Fruit fly (Drosophila melanogaster): ENCODE data around the gene CG10469.

The CG10469 gene

dm6 chr3L:6074975-6075692 is 18.0 kb downstream of the CG10469 start, which contains the start of the genes CG13295 and CG6610 (continued):
- TF ChIP-seq HmgZ (tag; optimal IDR thresholded peaks at IDR 0.05) (peak; percentile 75), Camta (GFP tag; optimal IDR thresholded peaks at IDR 0.05) (peak; percentile 30), vnd (GFP tag; IDR thresholded peaks at IDR 0.05; ENCODE audit: partially characterized antibody) (no peak), fd64A (GFP tag; optimal IDR thresholded peaks at IDR 0.05) (no peak), Nf-YB (GFP tag; optimal IDR thresholded peaks at IDR 0.05) (no peak), CG7839 (tag; optimal IDR thresholded peaks at IDR 0.05) (peak; percentile 62), Kr (GFP tag; optimal IDR thresholded peaks at IDR 0.05) (no peak), mam (GFP tag; optimal IDR thresholded peaks at IDR 0.05) (peak; percentile 67), slou (GFP tag; optimal IDR thresholded peaks at IDR 0.05) (peak; percentile 47), CG6272 (GFP tag; IDR thresholded peaks at IDR 0.05) (peak; percentile 43; the same call in 1 of the 2 replicates), CG10267 (tag; optimal IDR thresholded peaks at IDR 0.05) (peak; percentile 61), gsb-n (tag; optimal IDR thresholded peaks at IDR 0.05) (peak; percentile 11), Hey (tag; optimal IDR thresholded peaks at IDR 0.05) (no peak), CG15514 (GFP tag; optimal IDR thresholded peaks at IDR 0.05) (peak; percentile 59), CG17568 (GFP tag; optimal IDR thresholded peaks at IDR 0.05) (no peak), Dad (GFP tag; optimal IDR thresholded peaks at IDR 0.05) (peak; percentile 20), CG18619 (GFP tag; optimal IDR thresholded peaks at IDR 0.05) (peak; percentile 44), Vsx1 (GFP tag; optimal IDR thresholded peaks at IDR 0.05) (no peak), nau (GFP tag; optimal IDR thresholded peaks at IDR 0.05) (no peak), CG30403 (GFP tag; optimal IDR thresholded peaks at IDR 0.05) (peak; percentile 79), CG32767 (GFP tag; IDR thresholded peaks at IDR 0.05) (peak; percentile 38; the same call in 1 of the 2 replicates), Bdp1 (GFP tag; optimal IDR thresholded peaks at IDR 0.05) (no peak), Ets65A (GFP tag) (peak; percentile 85), CG42726 (GFP tag; IDR thresholded peaks at IDR 0.05; ENCODE audit: partially characterized antibody) (no peak), CG1647 (GFP tag; optimal IDR thresholded peaks at IDR 0.05) (peak; percentile 3), CG2129 (GFP tag; IDR thresholded peaks at IDR 0.05; ENCODE audit: partially characterized antibody) (no peak), Blimp-1 (GFP tag; optimal IDR thresholded peaks at IDR 0.05) (no peak), C15 (GFP tag; IDR thresholded peaks at IDR 0.05) (no peak), CG6854 (GFP tag; optimal IDR thresholded peaks at IDR 0.05) (no peak), CG3163 (GFP tag; optimal IDR thresholded peaks at IDR 0.05) (no peak), NC2α (GFP tag; optimal IDR thresholded peaks at IDR 0.05) (no peak), CG8290 (GFP tag; optimal IDR thresholded peaks at IDR 0.05) (no peak), CG8290 (tag; optimal IDR thresholded peaks at IDR 0.05) (no peak), CG10321 (GFP tag; IDR thresholded peaks at IDR 0.05) (no peak), tio (GFP tag; optimal IDR thresholded peaks at IDR 0.05) (peak; percentile 19), CG5245 (GFP tag; optimal IDR thresholded peaks at IDR 0.05) (no peak), repo (GFP tag; optimal IDR thresholded peaks at IDR 0.05) (no peak), CG9609 (GFP tag; optimal IDR thresholded peaks at IDR 0.05) (peak; percentile 31), CG9437 (GFP tag; optimal IDR thresholded peaks at IDR 0.05) (peak; percentile 22), croc (GFP tag; conservative IDR thresholded peaks at IDR 0.05) (peak; percentile 48; the same call in 2 of the 3 replicates), ftz-f1 (GFP tag; optimal IDR thresholded peaks at IDR 0.05) (peak; percentile 61), zen (tag; optimal IDR thresholded peaks at IDR 0.05) (peak; percentile 59), jumu (GFP tag; optimal IDR thresholded peaks at IDR 0.05) (peak; percentile 32), cwo (GFP tag; optimal IDR thresholded peaks at IDR 0.05) (no peak), Lhr (GFP tag; optimal IDR thresholded peaks at IDR 0.05) (peak; percentile 13), CTCF (GFP tag; optimal IDR thresholded peaks at IDR 0.05) (no peak), NC2β (GFP tag; optimal IDR thresholded peaks at IDR 0.05) (no peak), Asciz (GFP tag; optimal IDR thresholded peaks at IDR 0.05) (no peak), CG4730 (GFP tag; IDR thresholded peaks at IDR 0.05) (0 out of 2 replicates have a peak, but pooled peaks have one; percentile 28), onecut (GFP tag; IDR thresholded peaks at IDR 0.05) (no peak)
